Worm (Caenorhabditis elegans) whole organism, midembryonic: ENCODE measurements around the gene try-8.

Experiments
- T22C8.4 ChIP-seq: fragments of 200-800 bp; sonication (Bioruptor generic); IDR thresholded peaks from 2 replicates; pipeline ENCODE4 v1.3.6; 2022; ENCODE audit warnings: missing genetic modification characterization, missing compliant biosample characterization
- cog-1 ChIP-seq: sonication (generic microtip); optimal IDR thresholded peaks from 2 replicates; lab custom pipeline; 2016; ENCODE audit warnings: missing genetic modification characterization, missing compliant biosample characterization
- flt-1 ChIP-seq: fragments of 200-800 bp; sonication (Bioruptor generic); IDR thresholded peaks from 2 replicates; pipeline ENCODE4 v1.3.6; 2022; ENCODE audit warnings: missing genetic modification characterization, missing compliant biosample characterization
- klf-2 ChIP-seq: fragments of 200-800 bp; sonication (Bioruptor generic); conservative IDR thresholded peaks from 2 replicates; pipeline ENCODE4 v1.3.6; 2022; ENCODE audit warnings: missing genetic modification reagents, missing genetic modification characterization, missing compliant biosample characterization
- med-1 ChIP-seq: sonication (generic microtip); optimal IDR thresholded peaks from 2 replicates; lab custom pipeline; 2017; ENCODE audit warnings: missing genetic modification characterization, mild to moderate bottlenecking, missing compliant biosample characterization, antibody characterized with exemption, missing genetic modification reagents; ENCODE audit not compliant: insufficient read depth
- ref-1 ChIP-seq: fragments of 200-800 bp; sonication (Bioruptor generic); conservative IDR thresholded peaks from 2 replicates; pipeline ENCODE4 v1.3.6; 2022; ENCODE audit warnings: missing genetic modification reagents, missing genetic modification characterization, missing compliant biosample characterization
- tab-1 ChIP-seq: fragments of 200-800 bp; sonication (Bioruptor generic); IDR thresholded peaks from 2 replicates; pipeline ENCODE4 v1.3.6; 2022; ENCODE audit warnings: missing genetic modification characterization, missing compliant biosample characterization
- ztf-23 ChIP-seq: fragments of 200-800 bp; sonication (Bioruptor generic); IDR thresholded peaks from 2 replicates; pipeline ENCODE4 v1.3.6; 2022; ENCODE audit warnings: missing genetic modification reagents, missing genetic modification characterization, missing compliant biosample characterization
- ztf-29 ChIP-seq: fragments of 200-800 bp; sonication (Bioruptor generic); IDR thresholded peaks from 2 replicates; pipeline ENCODE4 v1.3.6; 2022; ENCODE audit warnings: missing genetic modification reagents, missing genetic modification characterization, missing compliant biosample characterization

DNA sequence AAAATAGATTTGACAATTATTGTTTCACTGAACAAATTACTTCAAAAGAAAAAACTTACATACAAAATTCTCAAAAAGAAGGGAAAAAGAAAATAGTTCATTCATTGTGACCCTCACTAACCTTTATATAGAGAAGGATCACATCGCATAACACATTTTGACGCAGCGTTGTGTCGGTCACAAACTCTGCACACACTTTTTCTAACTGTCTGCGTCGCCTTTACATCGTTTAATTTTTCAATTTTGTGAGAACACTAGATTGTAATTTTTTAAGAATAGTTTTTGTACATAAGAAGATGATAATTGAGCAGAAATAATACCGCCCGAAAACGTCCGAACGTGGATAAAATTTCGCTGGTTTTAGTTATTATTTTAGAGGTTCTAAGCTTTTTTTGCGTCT, 26.8 kb upstream of the try-8 start, which contains the start of gene C18B10.6:
- no peak for TF ChIP-seq cog-1
- no peak for TF ChIP-seq tab-1 (GFP tag; lab: Robert Waterston, UW)
- TF ChIP-seq T22C8.4 (GFP tag; lab: Robert Waterston, UW) = no peak
- TF ChIP-seq flt-1 (GFP tag; lab: Robert Waterston, UW) = no peak
- no peak for TF ChIP-seq ref-1 (GFP tag; lab: Robert Waterston, UW)
- no peak for TF ChIP-seq ztf-29 (GFP tag; lab: Robert Waterston, UW)
- no peak for TF ChIP-seq med-1
- no peak for TF ChIP-seq ztf-23
- no peak for TF ChIP-seq klf-2 (GFP tag; lab: Robert Waterston, UW)
